Worm (Caenorhabditis elegans) whole organism, L3 larva: ENCODE data around the gene F26A1.19.

Experiments
- ZK546.5 ChIP-seq: sonication (generic microtip); optimal IDR thresholded peaks from 2 replicates; lab custom pipeline; 2017; ENCODE audit warnings: missing biosample characterization, missing genetic modification characterization
- ama-1 ChIP-seq: fragments of 150-350 bp; optimal IDR thresholded peaks from 2 replicates; lab custom pipeline; 2018
- ceh-16 ChIP-seq: sonication (generic microtip); optimal IDR thresholded peaks from 2 replicates; lab custom pipeline; 2017; ENCODE audit warnings: missing biosample characterization, missing genetic modification characterization
- ceh-28 ChIP-seq: fragments of 150-350 bp; optimal IDR thresholded peaks from 2 replicates; lab custom pipeline; 2014; ENCODE audit warnings: missing biosample characterization, missing genetic modification reagents, missing genetic modification characterization
- ceh-82 ChIP-seq: fragments of 150-350 bp; optimal IDR thresholded peaks from 2 replicates; lab custom pipeline; 2014; ENCODE audit warnings: missing biosample characterization, missing genetic modification characterization
- ceh-9 ChIP-seq: sonication (generic microtip); optimal IDR thresholded peaks from 2 replicates; lab custom pipeline; 2018; ENCODE audit warnings: missing biosample characterization, missing genetic modification characterization
- daf-12 ChIP-seq: fragments of 150-350 bp; optimal IDR thresholded peaks from 2 replicates; lab custom pipeline; 2014; ENCODE audit warnings: missing biosample characterization, missing genetic modification reagents, missing genetic modification characterization
- egl-27 ChIP-seq: sonication (generic microtip); optimal IDR thresholded peaks from 4 replicates; lab custom pipeline; 2017; ENCODE audit warnings: missing biosample characterization, missing genetic modification reagents, missing genetic modification characterization
- egl-5 ChIP-seq: fragments of 150-350 bp; optimal IDR thresholded peaks from 2 replicates; lab custom pipeline; 2017; ENCODE audit warnings: missing biosample characterization, missing genetic modification reagents, missing genetic modification characterization, inconsistent platforms
- elt-1 ChIP-seq: fragments of 150-350 bp; optimal IDR thresholded peaks from 2 replicates; lab custom pipeline; 2014; ENCODE audit warnings: missing biosample characterization, missing genetic modification characterization
- elt-2 ChIP-seq: sonication (generic microtip); optimal IDR thresholded peaks from 2 replicates; lab custom pipeline; 2016; ENCODE audit warnings: missing genetic modification reagents, mild to moderate bottlenecking, missing genetic modification characterization, missing compliant biosample characterization
- elt-3 ChIP-seq, 3 experiments: fragments of 150-350 bp in 1 of 3; sonication (generic microtip) in 2 of 3; optimal IDR thresholded peaks; 2 replicates in 2 of 3; 4 replicates in 1 of 3; lab custom pipeline; 2014 to 2017; ENCODE audit warnings: missing biosample characterization in 3 of 3, missing genetic modification characterization in 3 of 3
- eor-1 ChIP-seq, 2 experiments: fragments of 150-350 bp; optimal IDR thresholded peaks; 2 replicates each; lab custom pipeline; 2014 to 2018; ENCODE audit warnings: missing biosample characterization in 2 of 2, missing genetic modification characterization in 2 of 2
- fkh-10 ChIP-seq: sonication (generic microtip); optimal IDR thresholded peaks from 2 replicates; lab custom pipeline; 2017; ENCODE audit warnings: missing biosample characterization, missing genetic modification reagents, missing genetic modification characterization
- fos-1 ChIP-seq: fragments of 150-350 bp; optimal IDR thresholded peaks from 2 replicates; lab custom pipeline; 2014; ENCODE audit warnings: missing biosample characterization, missing genetic modification characterization
- hmg-11 ChIP-seq: sonication (generic microtip); optimal IDR thresholded peaks from 2 replicates; lab custom pipeline; 2016; ENCODE audit warnings: missing genetic modification characterization, missing compliant biosample characterization
- jun-1 ChIP-seq: fragments of 150-350 bp; optimal IDR thresholded peaks from 2 replicates; lab custom pipeline; 2014; ENCODE audit warnings: missing biosample characterization, missing genetic modification reagents, missing genetic modification characterization
- lin-39 ChIP-seq: fragments of 150-350 bp; optimal IDR thresholded peaks from 2 replicates; lab custom pipeline; 2018; ENCODE audit warnings: missing biosample characterization, missing genetic modification reagents, missing genetic modification characterization
- lsy-12 ChIP-seq: sonication (generic microtip); optimal IDR thresholded peaks from 2 replicates; lab custom pipeline; 2016; ENCODE audit warnings: mild to moderate bottlenecking, missing genetic modification characterization, missing compliant biosample characterization
- nhr-11 ChIP-seq: fragments of 150-350 bp; optimal IDR thresholded peaks from 2 replicates; lab custom pipeline; 2014; ENCODE audit warnings: missing biosample characterization, missing genetic modification characterization
- nhr-12 ChIP-seq: fragments of 150-350 bp; optimal IDR thresholded peaks from 2 replicates; lab custom pipeline; 2014; ENCODE audit warnings: missing biosample characterization, missing genetic modification characterization
- nhr-25 ChIP-seq: sonication (generic microtip); optimal IDR thresholded peaks from 2 replicates; lab custom pipeline; 2017; ENCODE audit warnings: missing biosample characterization, missing genetic modification characterization
- nhr-28 ChIP-seq: fragments of 150-350 bp; optimal IDR thresholded peaks from 2 replicates; lab custom pipeline; 2014; ENCODE audit warnings: missing biosample characterization, missing genetic modification characterization
- nhr-43 ChIP-seq: sonication (generic microtip); optimal IDR thresholded peaks from 2 replicates; lab custom pipeline; 2016; ENCODE audit warnings: mild to moderate bottlenecking, missing genetic modification characterization, missing compliant biosample characterization; ENCODE audit not compliant: poor library complexity, severe bottlenecking
- nhr-76 ChIP-seq: fragments of 150-350 bp; sonication (generic microtip); optimal IDR thresholded peaks from 5 replicates; lab custom pipeline; 2014; ENCODE audit warnings: missing biosample characterization, missing genetic modification characterization
- nhr-77 ChIP-seq: fragments of 150-350 bp; optimal IDR thresholded peaks from 2 replicates; lab custom pipeline; 2014; ENCODE audit warnings: missing biosample characterization, missing genetic modification characterization
- pqm-1 ChIP-seq: fragments of 150-350 bp; optimal IDR thresholded peaks from 2 replicates; lab custom pipeline; 2017; ENCODE audit warnings: missing biosample characterization, missing genetic modification characterization, inconsistent platforms
- sea-2 ChIP-seq: fragments of 150-350 bp; sonication (generic microtip); optimal IDR thresholded peaks from 4 replicates; lab custom pipeline; 2014; ENCODE audit warnings: missing biosample characterization, missing genetic modification reagents, missing genetic modification characterization
- skn-1 ChIP-seq: fragments of 150-350 bp; optimal IDR thresholded peaks from 2 replicates; lab custom pipeline; 2014; ENCODE audit warnings: missing biosample characterization, missing genetic modification characterization
- tbx-2 ChIP-seq: sonication (generic microtip); optimal IDR thresholded peaks from 2 replicates; lab custom pipeline; 2016; ENCODE audit warnings: mild to moderate bottlenecking, missing genetic modification characterization, missing compliant biosample characterization
- unc-39 ChIP-seq: sonication (generic microtip); optimal IDR thresholded peaks from 4 replicates; lab custom pipeline; 2017; ENCODE audit warnings: missing biosample characterization, missing genetic modification characterization
- zag-1 ChIP-seq: fragments of 150-350 bp; optimal IDR thresholded peaks from 2 replicates; lab custom pipeline; 2014; ENCODE audit warnings: missing biosample characterization, missing genetic modification characterization
- ztf-11 ChIP-seq: fragments of 150-350 bp; optimal IDR thresholded peaks from 2 replicates; lab custom pipeline; 2014; ENCODE audit warnings: missing biosample characterization, missing genetic modification characterization
- ztf-4 ChIP-seq: fragments of 150-350 bp; optimal IDR thresholded peaks from 2 replicates; lab custom pipeline; 2014; ENCODE audit warnings: missing biosample characterization, missing genetic modification characterization

Gene F26A1.19

ce11 chrIII:4811195-4811594 lies 26.3 kb upstream of the F26A1.19 start, which contains the start of gene C38D4.7:
TSS of gene C38D4.7 (minus strand) at chrIII:4811295.
- no peak for TF ChIP-seq hmg-11 (tag; lab: Kevin White, UChicago)
- no peak for TF ChIP-seq fkh-10 (GFP tag; lab: Kevin White, UChicago)
- TF ChIP-seq skn-1 (tag; lab: Kevin White, UChicago), result no peak
- no peak for TF ChIP-seq nhr-76 (tag; lab: Kevin White, UChicago)
- TF ChIP-seq nhr-25 (tag; lab: Kevin White, UChicago), result no peak
- no peak for TF ChIP-seq egl-27 (tag; lab: Kevin White, UChicago)
- TF ChIP-seq unc-39 (tag; lab: Kevin White, UChicago), result no peak
- no peak for TF ChIP-seq pqm-1
- no peak for TF ChIP-seq egl-5 (tag; lab: Kevin White, UChicago)
- TF ChIP-seq jun-1 (tag; lab: Kevin White, UChicago), result no peak
- TF ChIP-seq ceh-28 (tag; lab: Kevin White, UChicago), result no peak
- no peak for TF ChIP-seq lsy-12 (tag; lab: Kevin White, UChicago)
- no peak for TF ChIP-seq daf-12 (tag; lab: Kevin White, UChicago)
- no peak for TF ChIP-seq fos-1 (tag; lab: Kevin White, UChicago)
- TF ChIP-seq lin-39 (tag; lab: Kevin White, UChicago), result no peak
- TF ChIP-seq elt-1 (tag; lab: Kevin White, UChicago), result no peak
- TF ChIP-seq elt-2 (tag; lab: Kevin White, UChicago), result no peak

DNA sequence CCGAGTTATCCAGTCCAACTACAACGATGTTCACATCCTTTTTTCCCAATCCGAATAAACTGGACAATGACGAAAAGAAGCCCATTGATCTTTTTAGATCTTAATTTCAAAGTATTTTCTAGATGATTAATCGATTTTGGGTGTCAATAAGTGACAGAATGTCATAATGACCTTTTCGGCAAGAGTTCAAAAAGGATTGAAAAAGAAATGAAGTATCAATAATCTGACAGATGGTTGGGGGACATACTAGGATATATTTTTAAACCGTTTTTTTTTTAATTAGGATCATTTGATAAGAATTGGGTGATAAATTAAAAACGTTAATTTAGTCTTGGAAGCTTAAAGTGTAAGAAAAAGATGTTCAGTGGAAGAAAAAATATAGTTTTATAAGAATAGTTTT lies 22.8 kb upstream of the F26A1.19 start, which contains the start of gene arl-6:
Gene arl-6 (minus strand): TSS at position 101 of the 400 bp plus-strand sequence.
- TF ChIP-seq nhr-77 (no peak), lin-39 (tag; lab: Kevin White, UChicago) (no peak), egl-27 (tag; lab: Kevin White, UChicago) (no peak), sea-2 (GFP tag; lab: Kevin White, UChicago) (no peak), ztf-4 (tag; lab: Kevin White, UChicago) (no peak), ztf-11 (tag; lab: Kevin White, UChicago) (no peak), fos-1 (tag; lab: Kevin White, UChicago) (no peak), tbx-2 (tag; lab: Kevin White, UChicago) (no peak), nhr-12 (tag; lab: Kevin White, UChicago) (no peak), nhr-76 (tag; lab: Kevin White, UChicago) (no peak)

DNA sequence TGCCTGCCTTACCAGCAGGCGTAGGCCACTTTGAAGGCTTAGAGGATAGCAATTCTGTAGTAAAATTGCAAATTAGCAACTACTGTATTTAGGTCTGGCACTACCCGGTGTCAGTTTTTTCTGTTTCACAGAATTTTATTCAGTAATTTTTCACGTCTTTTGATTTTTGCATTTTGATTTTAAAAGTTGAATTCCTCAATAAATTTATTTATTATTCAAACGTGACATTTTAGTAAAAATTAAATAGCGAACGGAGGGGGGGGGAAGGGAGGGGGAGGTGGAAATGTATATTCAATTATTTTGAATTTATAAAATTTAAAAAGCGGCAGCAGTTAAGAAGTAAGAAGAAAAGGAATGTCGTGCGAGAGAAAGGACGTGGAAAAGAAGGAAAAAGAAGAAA lies 20.3 kb upstream of the F26A1.19 start, which contains the start of gene F26A1.4:
Gene F26A1.4 (plus strand): TSS at position 301 of the 400 bp plus-strand sequence.
- TF ChIP-seq ZK546.5 (tag; lab: Kevin White, UChicago), result no peak
- no peak for TF ChIP-seq ceh-16 (tag; lab: Kevin White, UChicago)
- TF ChIP-seq nhr-76 (tag; lab: Kevin White, UChicago), result no peak
- TF ChIP-seq ceh-9 (tag; lab: Kevin White, UChicago), result no peak
- TF ChIP-seq elt-3 (tag; optimal IDR thresholded peaks at IDR 0.05; lab: Kevin White, UChicago), result no peak
- TF ChIP-seq ceh-82 (tag; lab: Kevin White, UChicago), result no peak
- TF ChIP-seq eor-1 (tag; optimal IDR thresholded peaks at IDR 0.05; lab: Kevin White, UChicago), result no peak
- TF ChIP-seq nhr-28, result no peak

DNA sequence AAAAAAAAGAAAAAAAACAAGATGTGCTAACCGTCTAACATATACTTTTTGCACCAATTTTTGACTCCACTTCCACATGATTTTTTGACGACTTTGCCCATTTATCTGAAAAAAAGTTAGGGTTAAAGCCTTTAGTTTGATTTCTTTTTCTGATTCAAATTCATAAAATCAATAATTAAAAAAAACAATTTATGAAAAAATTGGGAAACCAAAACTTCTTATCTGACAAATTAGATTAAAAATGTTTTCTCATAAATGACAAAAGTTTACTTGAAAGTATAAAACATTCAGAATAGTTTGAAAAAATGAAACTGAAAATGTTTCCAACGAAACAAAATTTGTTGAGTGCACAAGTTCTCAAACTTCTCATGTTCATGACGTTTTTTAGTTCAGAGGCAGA lies 17.7 kb upstream of the F26A1.19 start, which contains the start of gene F26A1.7:
Gene F26A1.7 (minus strand): TSS at position 101 of the 400 bp plus-strand sequence.
- TF ChIP-seq elt-3 (tag; optimal IDR thresholded peaks at IDR 0.05; lab: Kevin White, UChicago) (no peak), fkh-10 (GFP tag; lab: Kevin White, UChicago) (no peak), nhr-43 (tag; lab: Kevin White, UChicago) (no peak), lin-39 (tag; lab: Kevin White, UChicago) (no peak), tbx-2 (tag; lab: Kevin White, UChicago) (no peak), ama-1 (lab: Kevin White, UChicago) (no peak), ceh-82 (tag; lab: Kevin White, UChicago) (no peak), zag-1 (tag; lab: Kevin White, UChicago) (no peak), ztf-4 (tag; lab: Kevin White, UChicago) (no peak)

DNA sequence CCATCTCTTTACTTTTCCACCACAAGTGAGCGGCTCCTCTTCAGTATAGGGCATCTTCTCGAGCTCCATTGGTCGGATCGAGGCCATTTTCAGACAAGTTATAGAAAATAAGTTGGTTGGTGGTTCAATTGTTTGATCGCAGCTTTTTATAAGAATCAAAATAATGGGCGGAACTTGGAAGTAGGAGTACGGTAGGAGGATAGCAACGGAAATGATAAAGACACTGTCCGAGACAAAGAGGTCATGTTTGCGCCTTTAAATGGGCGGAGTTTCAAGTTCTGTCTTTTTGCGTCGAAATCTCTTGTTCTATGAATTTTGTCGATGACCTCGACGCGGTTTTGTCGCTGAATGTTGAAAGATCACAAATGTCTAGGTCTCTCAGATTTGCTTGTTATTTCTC lies 15.4 kb upstream of the F26A1.19 start, which contains the start of gene F26A1.8:
Gene F26A1.8 (minus strand): TSS at position 101 of the 400 bp plus-strand sequence.
- no peak for TF ChIP-seq ceh-28 (tag; lab: Kevin White, UChicago)
- TF ChIP-seq pqm-1, result no peak
- TF ChIP-seq sea-2 (GFP tag; lab: Kevin White, UChicago), result no peak
- no peak for TF ChIP-seq ama-1 (lab: Kevin White, UChicago)
- TF ChIP-seq lsy-12 (tag; lab: Kevin White, UChicago), result no peak
- TF ChIP-seq elt-2 (tag; lab: Kevin White, UChicago), result no peak
- no peak for TF ChIP-seq hmg-11 (tag; lab: Kevin White, UChicago)
- TF ChIP-seq nhr-11, result no peak
- no peak for TF ChIP-seq nhr-77
- no peak for TF ChIP-seq elt-3 (tag; optimal IDR thresholded peaks at IDR 0.05; lab: Kevin White, UChicago)
